Fruit fly (Drosophila melanogaster) whole organism, wandering third instar larva: ENCODE measurements around the gene Orct.

Experiments
- GATAd ChIP-seq: sonication (Bioruptor generic); optimal IDR thresholded peaks from 2 replicates; lab custom pipeline; 2016; ENCODE audit warnings: missing biosample characterization, missing genetic modification characterization
- Jra ChIP-seq: sonication (Bioruptor generic); optimal IDR thresholded peaks from 2 replicates; lab custom pipeline; 2016; ENCODE audit warnings: missing biosample characterization, missing genetic modification characterization
- N ChIP-seq: fragments of >200 bp; optimal IDR thresholded peaks from 2 replicates; lab custom pipeline; 2018; ENCODE audit warnings: missing biosample characterization, missing external identifiers, missing genetic modification characterization
- lola ChIP-seq: fragments of >200 bp; optimal IDR thresholded peaks from 2 replicates; lab custom pipeline; 2017; ENCODE audit warnings: missing biosample characterization, missing genetic modification characterization
- tai ChIP-seq: sonication (Bioruptor generic); optimal IDR thresholded peaks from 2 replicates; lab custom pipeline; 2016; ENCODE audit warnings: missing biosample characterization, missing genetic modification characterization

DNA sequence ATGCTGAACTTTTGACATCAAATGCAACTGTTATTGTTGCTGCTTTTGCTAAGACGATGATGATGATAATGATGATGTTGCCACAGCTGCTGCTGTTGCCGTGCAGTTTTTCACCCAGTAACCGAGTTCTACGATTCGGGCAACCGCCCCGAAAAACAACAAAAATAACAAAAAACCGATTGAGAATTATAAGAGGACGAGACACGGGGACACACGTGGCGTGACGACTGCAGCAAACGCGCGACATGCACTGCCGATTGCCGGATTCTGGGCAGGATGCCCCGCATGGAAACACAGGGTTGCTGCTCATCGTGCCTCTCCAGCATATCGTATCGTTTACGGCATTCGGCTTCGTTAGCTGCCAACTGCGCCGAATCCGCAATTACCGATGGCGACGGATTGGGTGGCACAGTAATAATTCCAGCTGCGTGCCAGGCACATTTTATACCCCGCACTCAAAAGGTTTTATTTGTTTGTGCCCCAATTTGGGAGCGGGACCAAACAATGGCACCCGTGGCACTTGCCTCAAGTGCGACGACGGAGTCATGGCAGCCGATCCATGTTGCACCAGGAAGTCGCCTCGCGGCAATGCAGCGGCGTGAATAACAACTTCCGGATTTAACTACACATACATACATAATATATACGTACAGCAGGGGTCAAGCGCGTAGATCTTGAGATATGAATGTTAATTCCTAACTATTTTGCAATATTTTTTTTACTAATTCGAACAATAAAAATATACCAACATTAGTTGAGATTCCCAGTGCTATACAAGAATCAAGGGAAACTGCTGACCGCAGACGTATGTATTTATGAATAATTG is 12.3 kb upstream of the Orct start:
- TF ChIP-seq lola (GFP tag; lab: Kevin White, UChicago) = no peak
- TF ChIP-seq GATAd (GFP tag; lab: Kevin White, UChicago) = no peak
- TF ChIP-seq Jra (GFP tag; lab: Kevin White, UChicago) = no peak
- no peak for TF ChIP-seq N (GFP tag; lab: Kevin White, UChicago)
- no peak for TF ChIP-seq tai (GFP tag; lab: Kevin White, UChicago)
